Worm (Caenorhabditis elegans) whole organism, L3 larva: ENCODE data around the gene trpp-4.

Source experiments
- aly-2 ChIP-seq: fragments of 150-350 bp; optimal IDR thresholded peaks from 2 replicates; lab custom pipeline; 2014; ENCODE audit warnings: missing biosample characterization, missing genetic modification characterization
- ama-1 ChIP-seq: fragments of 150-350 bp; optimal IDR thresholded peaks from 2 replicates; lab custom pipeline; 2018
- ceh-28 ChIP-seq: fragments of 150-350 bp; optimal IDR thresholded peaks from 2 replicates; lab custom pipeline; 2014; ENCODE audit warnings: missing biosample characterization, missing genetic modification reagents, missing genetic modification characterization
- egl-27 ChIP-seq: sonication (generic microtip); optimal IDR thresholded peaks from 4 replicates; lab custom pipeline; 2017; ENCODE audit warnings: missing biosample characterization, missing genetic modification reagents, missing genetic modification characterization
- fos-1 ChIP-seq: fragments of 150-350 bp; optimal IDR thresholded peaks from 2 replicates; lab custom pipeline; 2014; ENCODE audit warnings: missing biosample characterization, missing genetic modification characterization
- hmg-11 ChIP-seq: sonication (generic microtip); optimal IDR thresholded peaks from 2 replicates; lab custom pipeline; 2016; ENCODE audit warnings: missing genetic modification characterization, missing compliant biosample characterization
- mdl-1 ChIP-seq: fragments of 150-350 bp; optimal IDR thresholded peaks from 2 replicates; lab custom pipeline; 2014; ENCODE audit warnings: missing biosample characterization, missing genetic modification characterization
- nhr-237 ChIP-seq: fragments of 150-350 bp; optimal IDR thresholded peaks from 2 replicates; lab custom pipeline; 2014; ENCODE audit warnings: missing biosample characterization, missing genetic modification characterization
- nhr-28 ChIP-seq: fragments of 150-350 bp; optimal IDR thresholded peaks from 2 replicates; lab custom pipeline; 2014; ENCODE audit warnings: missing biosample characterization, missing genetic modification characterization
- nhr-76 ChIP-seq: fragments of 150-350 bp; sonication (generic microtip); optimal IDR thresholded peaks from 5 replicates; lab custom pipeline; 2014; ENCODE audit warnings: missing biosample characterization, missing genetic modification characterization
- snpc-4 ChIP-seq: fragments of 150-350 bp; optimal IDR thresholded peaks from 2 replicates; lab custom pipeline; 2014; ENCODE audit warnings: missing biosample characterization, missing genetic modification characterization
- unc-62 ChIP-seq: fragments of 150-350 bp; sonication (generic microtip); optimal IDR thresholded peaks from 4 replicates; lab custom pipeline; 2014; ENCODE audit warnings: missing biosample characterization, missing genetic modification reagents, missing genetic modification characterization

ce11 chrV:9384359-9384758 lies 15.8 kb upstream of the trpp-4 start:
- TF ChIP-seq hmg-11: no peak
- TF ChIP-seq snpc-4 (tag; lab: Kevin White, UChicago): no peak
- no peak for TF ChIP-seq nhr-76 (tag; lab: Kevin White, UChicago)
- TF ChIP-seq nhr-28 (tag; lab: Kevin White, UChicago): no peak
- TF ChIP-seq mdl-1: no peak
- no peak for TF ChIP-seq ceh-28
- TF ChIP-seq aly-2 (tag; lab: Kevin White, UChicago): no peak
- TF ChIP-seq unc-62 (GFP tag; lab: Kevin White, UChicago): no peak
- no peak for TF ChIP-seq ama-1 (lab: Kevin White, UChicago)
- no peak for TF ChIP-seq egl-27 (tag; lab: Kevin White, UChicago)
- no peak for TF ChIP-seq nhr-237 (tag; lab: Kevin White, UChicago)
- no peak for TF ChIP-seq fos-1 (tag; lab: Kevin White, UChicago)
